Fruit fly (Drosophila melanogaster): ENCODE results near the gene CG42811.

DNA sequence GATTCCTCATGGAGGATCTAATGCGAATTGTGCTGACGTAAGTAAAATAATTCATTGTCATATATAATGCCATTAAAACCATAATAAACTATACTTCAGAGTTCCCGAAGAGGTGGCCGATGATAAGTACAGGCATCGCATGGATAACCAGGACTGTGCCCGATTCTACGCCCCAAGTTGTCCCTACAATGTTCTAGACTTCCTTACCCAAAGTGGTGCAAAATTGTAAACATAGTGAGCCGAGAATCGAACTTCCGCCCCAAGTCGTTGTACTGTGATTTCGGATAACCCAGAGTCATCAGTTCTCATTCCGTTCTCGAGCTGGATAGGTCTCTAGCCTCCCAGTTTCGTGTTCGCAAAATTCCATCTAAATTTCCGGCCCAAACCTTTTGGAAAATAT lies 4.2 kb downstream of the CG42811 start, which contains the start of gene CG33340:
- no peak for TF ChIP-seq CG8478 (optimal IDR thresholded peaks at IDR 0.05)
- TF ChIP-seq usp (GFP tag; optimal IDR thresholded peaks at IDR 0.05): no peak
- no peak for TF ChIP-seq EcR (GFP tag; optimal IDR thresholded peaks at IDR 0.05)
- no peak for TF ChIP-seq psq (optimal IDR thresholded peaks at IDR 0.05)
